Worm (Caenorhabditis elegans): Measurements from ENCODE around the gene C10C6.3.

The C10C6.3 gene

ce11 chrIV:11434575-11434974 is 30.4 kb downstream of the C10C6.3 start:
- TF ChIP-seq spr-3 (GFP tag; optimal IDR thresholded peaks at IDR 0.05), result no peak
- no peak for TF ChIP-seq tag-97 (GFP tag; IDR thresholded peaks at IDR 0.05)
- no peak for TF ChIP-seq nhr-76 (tag; optimal IDR thresholded peaks at IDR 0.05)
- no peak for TF ChIP-seq mes-2 (tag; optimal IDR thresholded peaks at IDR 0.05; ENCODE audit: poor library complexity, severe bottlenecking)
- no peak for TF ChIP-seq nhr-11 (tag; optimal IDR thresholded peaks at IDR 0.05)
- no peak for TF ChIP-seq F44E2.7 (GFP tag; IDR thresholded peaks at IDR 0.05)
- no peak for TF ChIP-seq ztf-11 (tag; optimal IDR thresholded peaks at IDR 0.05)
- no peak for TF ChIP-seq zag-1 (tag; optimal IDR thresholded peaks at IDR 0.05)
- no peak for TF ChIP-seq daf-19 (GFP tag; conservative IDR thresholded peaks at IDR 0.05)
- no peak for TF ChIP-seq ZK337.2 (GFP tag; IDR thresholded peaks at IDR 0.05)
- TF ChIP-seq F49E8.2 (tag; optimal IDR thresholded peaks at IDR 0.05; ENCODE audit: borderline replicate concordance), result no peak
- no peak for TF ChIP-seq daf-16 (GFP tag; optimal IDR thresholded peaks at IDR 0.05)
- TF ChIP-seq daf-16 (tag; optimal IDR thresholded peaks at IDR 0.05), result peak; percentile 61
- TF ChIP-seq pha-4 (GFP tag; IDR thresholded peaks at IDR 0.05), result no peak
- TF ChIP-seq pha-4 (tag; optimal IDR thresholded peaks at IDR 0.05), result no peak
- no peak for TF ChIP-seq D1046.2 (GFP tag; IDR thresholded peaks at IDR 0.05)
- TF ChIP-seq madf-5 (GFP tag; IDR thresholded peaks at IDR 0.05), result no peak
- no peak for TF ChIP-seq nhr-41 (GFP tag; IDR thresholded peaks at IDR 0.05)
- no peak for TF ChIP-seq nhr-42 (GFP tag; IDR thresholded peaks at IDR 0.05)
- no peak for TF ChIP-seq unc-62 (GFP tag; optimal IDR thresholded peaks at IDR 0.05 in 1 of 2)
- TF ChIP-seq unc-62 (tag; optimal IDR thresholded peaks at IDR 0.05), result no peak
- no peak for TF ChIP-seq lim-7 (GFP tag; IDR thresholded peaks at IDR 0.05)
- peak; percentile 31 for TF ChIP-seq nhr-28 (tag; optimal IDR thresholded peaks at IDR 0.05)
- TF ChIP-seq ztf-7 (tag; optimal IDR thresholded peaks at IDR 0.05), result no peak
- peak; percentile 62 for TF ChIP-seq dve-1 (tag; optimal IDR thresholded peaks at IDR 0.05; ENCODE audit: insufficient read depth)
- TF ChIP-seq ceh-32 (tag; optimal IDR thresholded peaks at IDR 0.05; ENCODE audit: poor library complexity), result no peak
- peak; percentile 21 for TF ChIP-seq aha-1 (tag)
- peak; percentile 50; the same call in 1 of the 2 replicates for TF ChIP-seq dmd-6 (GFP tag; IDR thresholded peaks at IDR 0.05)
- no peak for TF ChIP-seq hlh-30 (tag; optimal IDR thresholded peaks at IDR 0.05; ENCODE audit: insufficient read depth)
- no peak for TF ChIP-seq tra-1 (GFP tag; IDR thresholded peaks at IDR 0.05)
- TF ChIP-seq php-3 (GFP tag; IDR thresholded peaks at IDR 0.05), result 0 out of 2 replicates have a peak, but pooled peaks have one; percentile 33
- peak; percentile 71 for TF ChIP-seq pqm-1 (tag; optimal IDR thresholded peaks at IDR 0.05)
- TF ChIP-seq rbr-2 (tag; optimal IDR thresholded peaks at IDR 0.05), result no peak
- TF ChIP-seq ces-1 (GFP tag; optimal IDR thresholded peaks at IDR 0.05), result no peak
- no peak for TF ChIP-seq R02D3.7 (tag; optimal IDR thresholded peaks at IDR 0.05)

ce11 chrIV:11433709-11434108 is 31.3 kb downstream of the C10C6.3 start:
- TF ChIP-seq hlh-30 (tag; optimal IDR thresholded peaks at IDR 0.05; ENCODE audit: insufficient read depth) (peak; percentile 45), rbr-2 (tag; optimal IDR thresholded peaks at IDR 0.05) (peak; percentile 79), skn-1 (tag; optimal IDR thresholded peaks at IDR 0.05) (no peak), pha-4 (GFP tag; IDR thresholded peaks at IDR 0.05) (no peak), pha-4 (tag; optimal IDR thresholded peaks at IDR 0.05) (peak; percentile 66), vab-7 (GFP tag; IDR thresholded peaks at IDR 0.05) (no peak), unc-39 (tag; optimal IDR thresholded peaks at IDR 0.05) (no peak), nhr-76 (tag; optimal IDR thresholded peaks at IDR 0.05) (no peak), T26A8.4 (GFP tag; IDR thresholded peaks at IDR 0.05) (0 out of 2 replicates have a peak, but pooled peaks have one; percentile 28), madf-5 (GFP tag; IDR thresholded peaks at IDR 0.05) (no peak), dve-1 (tag; optimal IDR thresholded peaks at IDR 0.05; ENCODE audit: insufficient read depth) (peak; percentile 49), nhr-28 (tag; optimal IDR thresholded peaks at IDR 0.05) (peak; percentile 18), hif-1 (tag; optimal IDR thresholded peaks at IDR 0.05) (peak in 1 of 2 experiments; percentile 10), nhr-42 (GFP tag; IDR thresholded peaks at IDR 0.05) (no peak), lin-13 (GFP tag; optimal IDR thresholded peaks at IDR 0.05) (peak; percentile 13), F37D6.2 (tag; optimal IDR thresholded peaks at IDR 0.05) (peak; percentile 10), snpc-1.2 (GFP tag; IDR thresholded peaks at IDR 0.05) (no peak), lin-39 (tag; optimal IDR thresholded peaks at IDR 0.05) (no peak), cey-2 (tag; optimal IDR thresholded peaks at IDR 0.05; ENCODE audit: borderline replicate concordance, insufficient read depth) (no peak), nhr-77 (tag; optimal IDR thresholded peaks at IDR 0.05) (peak; percentile 28), pqm-1 (tag; optimal IDR thresholded peaks at IDR 0.05) (no peak), spr-1 (tag; optimal IDR thresholded peaks at IDR 0.05) (no peak), aly-2 (tag; optimal IDR thresholded peaks at IDR 0.05) (no peak), mdl-1 (tag; optimal IDR thresholded peaks at IDR 0.05) (no peak), ceh-20 (GFP tag; IDR thresholded peaks at IDR 0.05) (peak; percentile 48; the same call in 1 of the 2 replicates), php-3 (GFP tag; IDR thresholded peaks at IDR 0.05) (no peak), dmd-6 (GFP tag; IDR thresholded peaks at IDR 0.05) (0 out of 2 replicates have a peak, but pooled peaks have one; percentile 41), nhr-41 (GFP tag; IDR thresholded peaks at IDR 0.05) (no peak)

Measured in whole organism, L4 larva.